Worm (Caenorhabditis elegans) whole organism, late embryonic: ENCODE results near the gene mrpl-1.

Experiments
- pqm-1 ChIP-seq: sonication (generic microtip); optimal IDR thresholded peaks from 2 replicates; lab custom pipeline; 2016; ENCODE audit warnings: missing genetic modification characterization, missing compliant biosample characterization
- sox-4 ChIP-seq: sonication (generic microtip); optimal IDR thresholded peaks from 2 replicates; lab custom pipeline; 2017; ENCODE audit warnings: mild to moderate bottlenecking, missing genetic modification characterization, inconsistent platforms, missing compliant biosample characterization
- ttx-3 ChIP-seq: sonication (generic microtip); optimal IDR thresholded peaks from 2 replicates; lab custom pipeline; 2016; ENCODE audit warnings: missing genetic modification reagents, missing genetic modification characterization, missing compliant biosample characterization
- unc-86 ChIP-seq: sonication (generic microtip); optimal IDR thresholded peaks from 2 replicates; lab custom pipeline; 2016; ENCODE audit warnings: missing genetic modification characterization, missing compliant biosample characterization

DNA sequence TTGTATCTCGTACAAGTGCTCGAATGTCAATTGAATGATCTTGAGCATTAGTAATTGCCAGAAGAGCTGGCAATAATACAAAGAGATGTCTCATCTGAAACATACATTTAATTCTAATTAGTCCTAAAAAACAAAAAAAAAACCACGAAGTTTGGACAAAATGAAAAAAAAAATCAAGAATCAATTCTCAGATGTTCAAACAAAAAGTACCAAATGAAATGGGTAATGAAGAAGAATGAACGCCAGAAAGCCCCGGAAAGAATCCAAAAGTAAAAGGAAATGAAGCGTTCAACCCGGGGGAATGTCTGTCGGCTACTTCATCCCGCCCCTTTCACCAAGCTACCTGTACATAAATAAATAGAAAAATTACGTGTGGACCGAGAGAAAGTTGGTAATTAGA, 8.4 kb upstream of the mrpl-1 start, which contains the start of gene F33D4.6:
- TF ChIP-seq unc-86 (tag; lab: Kevin White, UChicago) = no peak
- no peak for TF ChIP-seq ttx-3 (tag; lab: Kevin White, UChicago)
- TF ChIP-seq pqm-1 = no peak
- no peak for TF ChIP-seq sox-4
